Worm (Caenorhabditis elegans): ENCODE results near the gene Y75B8A.63.

Gene Y75B8A.63

ce11 chrIII:12335400-12335994 is 7.8 kb downstream of the Y75B8A.63 start (continued):
- TF ChIP-seq unc-3 (GFP tag; conservative IDR thresholded peaks at IDR 0.05) (no peak), unc-3 (tag; optimal IDR thresholded peaks at IDR 0.05) (no peak)

ce11 chrIII:12344940-12345339 is 17.2 kb downstream of the Y75B8A.63 start:
- no peak for TF ChIP-seq pag-3 (tag; optimal IDR thresholded peaks at IDR 0.05; ENCODE audit: borderline replicate concordance)
- TF ChIP-seq pha-2 (tag; optimal IDR thresholded peaks at IDR 0.05) = no peak
- TF ChIP-seq nfya-1 (tag; optimal IDR thresholded peaks at IDR 0.05) = peak; percentile 99

ce11 chrIII:12349027-12349426 is 21.3 kb downstream of the Y75B8A.63 start:
- TF ChIP-seq nfya-1 (tag; optimal IDR thresholded peaks at IDR 0.05) = peak; percentile 81
- no peak for TF ChIP-seq ceh-9 (tag; optimal IDR thresholded peaks at IDR 0.05)

ce11 chrIII:12351301-12351700 is 23.6 kb downstream of the Y75B8A.63 start, which contains the start of the genes pph-4.1 and Y75B8A.31:
Gene pph-4.1, minus strand, starts transcription at chrIII:12351336.
Gene Y75B8A.31, plus strand, starts transcription at chrIII:12351642.
- peak; percentile 8 for TF ChIP-seq lin-11 (tag; optimal IDR thresholded peaks at IDR 0.05)
- TF ChIP-seq ceh-31 (tag; optimal IDR thresholded peaks at IDR 0.05) = peak; percentile 95
- peak; percentile 19 for TF ChIP-seq ttx-3 (tag; optimal IDR thresholded peaks at IDR 0.05)
- peak; percentile 27 for TF ChIP-seq fkh-6 (tag; optimal IDR thresholded peaks at IDR 0.05)
- TF ChIP-seq hlh-6 (tag; optimal IDR thresholded peaks at IDR 0.05) = no peak
- TF ChIP-seq T23F11.4 (GFP tag; optimal IDR thresholded peaks at IDR 0.05) = no peak
- TF ChIP-seq pqm-1 (tag; optimal IDR thresholded peaks at IDR 0.05) = peak; percentile 54
- peak; percentile 65 for TF ChIP-seq ref-2 (tag; optimal IDR thresholded peaks at IDR 0.05)
- peak; percentile 16 for TF ChIP-seq pha-2 (tag; optimal IDR thresholded peaks at IDR 0.05)
- peak; percentile 69 for TF ChIP-seq unc-42 (tag; optimal IDR thresholded peaks at IDR 0.05)
- TF ChIP-seq unc-86 (tag; optimal IDR thresholded peaks at IDR 0.05) = peak; percentile 53
- peak; percentile 65 for TF ChIP-seq lim-6 (tag; optimal IDR thresholded peaks at IDR 0.05)
- peak; percentile 92 for TF ChIP-seq ceh-2 (tag; optimal IDR thresholded peaks at IDR 0.05)
- TF ChIP-seq gmeb-2 (tag; optimal IDR thresholded peaks at IDR 0.05) = no peak
- no peak for TF ChIP-seq ceh-9 (tag; optimal IDR thresholded peaks at IDR 0.05)
- no peak for TF ChIP-seq ceh-48 (tag; optimal IDR thresholded peaks at IDR 0.05)
- TF ChIP-seq pros-1 (tag; optimal IDR thresholded peaks at IDR 0.05) = no peak
- peak; percentile 84 for TF ChIP-seq zip-5 (tag; optimal IDR thresholded peaks at IDR 0.05)
- peak; percentile 34 for TF ChIP-seq syd-9 (tag; optimal IDR thresholded peaks at IDR 0.05)
- peak; percentile 32 for TF ChIP-seq F13H6.1 (tag; optimal IDR thresholded peaks at IDR 0.05)
- TF ChIP-seq hlh-13 (GFP tag; optimal IDR thresholded peaks at IDR 0.05) = no peak
- peak; percentile 93 for TF ChIP-seq ets-4 (tag; optimal IDR thresholded peaks at IDR 0.05)
- TF ChIP-seq elt-4 (tag; optimal IDR thresholded peaks at IDR 0.05) = no peak
- no peak for TF ChIP-seq madf-2 (tag; optimal IDR thresholded peaks at IDR 0.05)
- no peak for TF ChIP-seq ama-1 (optimal IDR thresholded peaks at IDR 0.05)
- peak; percentile 83 for TF ChIP-seq hlh-8 (tag; optimal IDR thresholded peaks at IDR 0.05)
- TF ChIP-seq sox-2 (GFP tag; IDR thresholded peaks at IDR 0.05) = no peak
- TF ChIP-seq rnt-1 (tag; optimal IDR thresholded peaks at IDR 0.05) = peak; percentile 67
- TF ChIP-seq nhr-232 (tag; optimal IDR thresholded peaks at IDR 0.05) = no peak
- TF ChIP-seq eyg-1 (tag; optimal IDR thresholded peaks at IDR 0.05) = peak; percentile 36
- peak; percentile 60 for TF ChIP-seq ceh-18 (tag; optimal IDR thresholded peaks at IDR 0.05)
- TF ChIP-seq K09A11.1 (tag; optimal IDR thresholded peaks at IDR 0.05; ENCODE audit: insufficient read depth) = no peak
- TF ChIP-seq pax-1 (tag; optimal IDR thresholded peaks at IDR 0.05) = peak; percentile 15
- TF ChIP-seq pag-3 (tag; optimal IDR thresholded peaks at IDR 0.05; ENCODE audit: borderline replicate concordance) = no peak
- no peak for TF ChIP-seq unc-55 (GFP tag; optimal IDR thresholded peaks at IDR 0.05)
- peak; percentile 35; the same call in 1 of the 2 replicates for TF ChIP-seq unc-3 (GFP tag; conservative IDR thresholded peaks at IDR 0.05)
- peak; percentile 49 for TF ChIP-seq unc-3 (tag; optimal IDR thresholded peaks at IDR 0.05)
- no peak for TF ChIP-seq K02D7.2 (tag; optimal IDR thresholded peaks at IDR 0.05)
- TF ChIP-seq ceh-14 (tag; optimal IDR thresholded peaks at IDR 0.05) = peak; percentile 71
- TF ChIP-seq ceh-45 (GFP tag; IDR thresholded peaks at IDR 0.05) = no peak
- peak; percentile 88 for TF ChIP-seq tbx-2 (tag; optimal IDR thresholded peaks at IDR 0.05)
- peak; percentile 35 for TF ChIP-seq ahr-1 (tag; optimal IDR thresholded peaks at IDR 0.05)
- TF ChIP-seq ceh-24 (tag; optimal IDR thresholded peaks at IDR 0.05) = no peak
- peak; percentile 58 for TF ChIP-seq ceh-34 (tag; optimal IDR thresholded peaks at IDR 0.05)
- TF ChIP-seq ztf-16 (tag; optimal IDR thresholded peaks at IDR 0.05) = peak; percentile 24

Measured in whole organism, late embryonic.